Fruit fly (Drosophila melanogaster): ENCODE results near the gene CG4686.
A peak's percentile ranks its signal among the peaks of the same experiment; 100 is the strongest.

CG4686 gene

DNA sequence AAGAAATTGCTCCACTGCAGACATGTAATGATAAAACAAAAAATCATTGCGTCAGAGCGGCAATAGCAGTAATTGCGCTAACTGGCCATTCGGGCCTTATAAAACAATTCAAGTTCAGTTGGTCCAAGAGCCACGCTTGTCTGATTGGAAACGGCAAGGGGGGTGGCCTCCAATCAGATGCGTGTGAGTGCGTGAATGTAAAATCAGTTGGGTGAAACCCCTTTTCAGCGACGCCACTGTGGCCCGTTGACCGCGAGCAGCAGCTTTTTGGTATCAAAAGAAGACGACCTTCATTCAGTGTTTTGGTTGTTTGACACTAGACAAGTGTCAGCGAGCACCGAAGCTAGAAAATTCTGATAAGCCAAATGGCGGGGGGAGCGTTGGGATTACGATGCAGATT, 38.0 kb downstream of the CG4686 start:
- TF ChIP-seq rn (GFP tag; IDR thresholded peaks at IDR 0.05) (no peak), Pif1B (GFP tag; optimal IDR thresholded peaks at IDR 0.05) (no peak), Pif1A (GFP tag; optimal IDR thresholded peaks at IDR 0.05) (no peak), CG14655 (GFP tag; optimal IDR thresholded peaks at IDR 0.05) (no peak), CG4496 (GFP tag; IDR thresholded peaks at IDR 0.05) (no peak), fd96Ca (GFP tag; IDR thresholded peaks at IDR 0.05) (0 out of 3 replicates have a peak, but pooled peaks have one; percentile 5)

DNA sequence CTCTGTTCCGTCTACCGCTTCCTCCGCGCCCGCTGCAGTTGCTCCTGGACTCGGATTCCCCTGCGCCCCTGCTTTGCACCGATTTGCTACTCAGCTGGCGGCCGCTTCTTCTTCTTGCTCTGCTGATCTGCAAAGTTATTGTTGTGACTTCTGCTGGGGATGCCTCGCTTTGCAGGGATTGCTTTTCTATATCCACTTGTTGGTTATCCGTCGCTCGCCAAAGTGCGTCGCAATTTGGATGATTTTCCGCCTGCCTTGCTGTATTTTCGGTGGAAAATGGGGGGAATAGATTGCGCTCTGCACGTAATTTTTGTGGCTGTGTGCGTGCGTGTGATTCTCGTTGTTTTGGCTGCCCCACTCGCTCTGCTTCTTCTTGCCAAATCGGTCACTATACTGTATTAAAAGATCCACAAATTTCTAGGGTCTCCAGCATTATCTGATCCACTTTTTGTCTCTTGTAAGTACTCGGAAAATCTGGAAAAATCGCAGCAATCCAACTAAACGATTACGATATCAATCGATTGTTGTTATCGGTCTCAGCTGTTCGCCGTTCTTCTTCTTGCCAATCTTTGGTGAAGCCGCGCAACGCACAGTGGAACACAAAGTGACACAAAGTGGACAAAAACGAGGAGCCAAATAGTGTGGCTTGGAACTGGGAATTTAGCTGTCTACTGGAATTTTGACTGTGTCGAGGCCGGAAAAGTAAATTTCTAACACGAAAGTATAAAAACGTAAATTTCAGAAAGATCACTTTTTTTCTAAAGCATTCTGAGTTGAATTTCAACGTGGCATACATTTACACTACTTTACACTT, 38.8 kb downstream of the CG4686 start, which contains the start of gene ClpX:
TSS of gene ClpX (minus strand) at position 764 of the 814 bp plus-strand sequence.
- TF ChIP-seq CG13204 (GFP tag; optimal IDR thresholded peaks at IDR 0.05) (no peak), CG4496 (GFP tag; IDR thresholded peaks at IDR 0.05) (peak; percentile 26; the same call in 1 of the 3 replicates), EcR (GFP tag; optimal IDR thresholded peaks at IDR 0.05) (no peak)

DNA sequence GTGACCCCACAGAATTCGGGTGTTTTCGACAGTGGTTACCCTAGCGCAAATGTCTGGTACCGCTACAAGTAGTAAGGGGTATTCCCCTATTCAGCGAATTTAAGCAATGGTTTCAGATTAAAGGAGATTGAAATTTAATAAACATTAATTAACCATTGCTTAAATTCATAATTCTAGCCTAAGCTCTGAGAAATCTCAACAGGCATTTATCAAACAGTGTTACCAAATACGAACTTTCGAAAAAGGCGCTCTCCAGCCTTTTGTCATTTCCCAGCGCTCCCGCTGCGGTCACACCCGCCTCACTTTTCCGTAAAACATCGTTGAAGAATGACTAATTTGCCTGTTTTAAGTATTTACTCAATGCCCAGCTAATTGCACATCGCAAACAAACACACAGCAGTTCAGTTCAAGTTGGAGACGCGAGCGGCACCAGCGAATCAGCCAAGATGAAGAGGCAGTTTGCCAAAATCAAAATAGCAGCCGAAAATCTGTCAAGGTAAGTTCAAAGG, 40.6 kb downstream of the CG4686 start, which contains the start of the genes Surf6 and RhoGAP92B:
TSS of gene Surf6 (minus strand) at position 4 of the 509 bp plus-strand sequence.
TSS of gene RhoGAP92B (plus strand) at position 300 of the 509 bp plus-strand sequence.
- TF ChIP-seq CG15710 (tag; optimal IDR thresholded peaks at IDR 0.05) = peak; percentile 43
- TF ChIP-seq CG14655 (GFP tag; optimal IDR thresholded peaks at IDR 0.05) = no peak
- TF ChIP-seq CG10348 (GFP tag; IDR thresholded peaks at IDR 0.05) = no peak
- peak; percentile 29; the same call in 1 of the 3 replicates for TF ChIP-seq CG4496 (GFP tag; IDR thresholded peaks at IDR 0.05)
- peak; percentile 68 for TF ChIP-seq EcR (GFP tag; optimal IDR thresholded peaks at IDR 0.05)
- TF ChIP-seq CG34367 (tag; optimal IDR thresholded peaks at IDR 0.05) = peak; percentile 44
- TF ChIP-seq gl (tag; optimal IDR thresholded peaks at IDR 0.05) = no peak
- TF ChIP-seq Snoo (tag; optimal IDR thresholded peaks at IDR 0.05) = peak; percentile 40
- peak; percentile 30 for TF ChIP-seq Pif1B (GFP tag; optimal IDR thresholded peaks at IDR 0.05)
- no peak for TF ChIP-seq Ets98B (GFP tag; IDR thresholded peaks at IDR 0.05)
- TF ChIP-seq CG8159 (tag; optimal IDR thresholded peaks at IDR 0.05) = peak; percentile 14
- TF ChIP-seq rn (GFP tag; IDR thresholded peaks at IDR 0.05) = no peak
- no peak for TF ChIP-seq D1 (tag; optimal IDR thresholded peaks at IDR 0.05)
- peak; percentile 56; the same call in 1 of the 2 replicates for TF ChIP-seq CG12605 (GFP tag; IDR thresholded peaks at IDR 0.05)
- TF ChIP-seq CG17806 (tag; optimal IDR thresholded peaks at IDR 0.05) = peak; percentile 12
- TF ChIP-seq CG32121 (GFP tag; IDR thresholded peaks at IDR 0.05) = peak; percentile 68
- TF ChIP-seq fd96Ca (GFP tag; IDR thresholded peaks at IDR 0.05) = peak; percentile 40; the same call in 1 of the 3 replicates

DNA sequence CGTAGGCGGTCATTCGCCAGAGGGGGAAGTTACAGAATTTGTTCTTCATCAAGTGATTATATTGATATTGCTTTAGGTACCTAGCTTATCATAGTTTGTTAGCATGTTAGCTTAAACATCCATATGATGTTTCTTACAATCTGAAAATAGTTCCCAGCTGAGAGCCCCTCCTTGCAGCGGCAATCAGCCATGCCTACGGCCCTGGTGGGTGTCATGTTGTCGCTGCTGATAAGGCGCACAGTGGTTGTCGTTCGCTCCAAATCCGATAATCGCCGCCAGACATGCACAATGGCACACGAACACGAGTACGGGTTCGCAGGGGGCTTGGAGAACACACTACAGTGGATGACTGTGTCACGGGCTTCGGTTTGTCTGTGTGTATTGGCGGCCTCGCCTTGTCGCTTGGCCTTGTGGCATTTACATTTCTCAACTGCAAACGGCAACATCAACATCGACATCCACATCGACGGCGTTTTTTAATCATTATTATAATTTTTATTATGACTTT, 41.7 kb downstream of the CG4686 start:
- peak; percentile 57 for TF ChIP-seq CG13204 (GFP tag; optimal IDR thresholded peaks at IDR 0.05)
- TF ChIP-seq CG10348 (GFP tag; IDR thresholded peaks at IDR 0.05) = no peak; the same call in 1 of the 2 replicates
- TF ChIP-seq CG4496 (GFP tag; IDR thresholded peaks at IDR 0.05) = peak; percentile 94
- no peak; the same call in 1 of the 2 replicates for TF ChIP-seq rn (GFP tag; IDR thresholded peaks at IDR 0.05)
- no peak for TF ChIP-seq D1 (tag; optimal IDR thresholded peaks at IDR 0.05)
- TF ChIP-seq CG32121 (GFP tag; IDR thresholded peaks at IDR 0.05) = peak; percentile 91
- TF ChIP-seq Pif1A (GFP tag; optimal IDR thresholded peaks at IDR 0.05) = peak; percentile 83
- TF ChIP-seq CG17806 (tag; optimal IDR thresholded peaks at IDR 0.05) = peak; percentile 78
- peak; percentile 84 for TF ChIP-seq CG8159 (tag; optimal IDR thresholded peaks at IDR 0.05)
- TF ChIP-seq CG34367 (tag; optimal IDR thresholded peaks at IDR 0.05) = peak; percentile 82
- TF ChIP-seq Ets98B (GFP tag; IDR thresholded peaks at IDR 0.05) = peak; percentile 83
- TF ChIP-seq EcR (GFP tag; optimal IDR thresholded peaks at IDR 0.05) = peak; percentile 49
- peak; percentile 87 for TF ChIP-seq Snoo (tag; optimal IDR thresholded peaks at IDR 0.05)
- peak; percentile 78 for TF ChIP-seq CG8301 (tag; optimal IDR thresholded peaks at IDR 0.05)
- TF ChIP-seq CG12605 (GFP tag; IDR thresholded peaks at IDR 0.05) = peak; percentile 77
- peak; percentile 83 for TF ChIP-seq CG14655 (GFP tag; optimal IDR thresholded peaks at IDR 0.05)
- TF ChIP-seq fd96Ca (GFP tag; IDR thresholded peaks at IDR 0.05) = peak; percentile 92
- TF ChIP-seq Pif1B (GFP tag; optimal IDR thresholded peaks at IDR 0.05) = peak; percentile 69
- peak; percentile 74 for TF ChIP-seq gl (tag; optimal IDR thresholded peaks at IDR 0.05)
- TF ChIP-seq CG15710 (tag; optimal IDR thresholded peaks at IDR 0.05) = peak; percentile 85
- peak; percentile 78 for TF ChIP-seq CG9948 (tag; optimal IDR thresholded peaks at IDR 0.05)

DNA sequence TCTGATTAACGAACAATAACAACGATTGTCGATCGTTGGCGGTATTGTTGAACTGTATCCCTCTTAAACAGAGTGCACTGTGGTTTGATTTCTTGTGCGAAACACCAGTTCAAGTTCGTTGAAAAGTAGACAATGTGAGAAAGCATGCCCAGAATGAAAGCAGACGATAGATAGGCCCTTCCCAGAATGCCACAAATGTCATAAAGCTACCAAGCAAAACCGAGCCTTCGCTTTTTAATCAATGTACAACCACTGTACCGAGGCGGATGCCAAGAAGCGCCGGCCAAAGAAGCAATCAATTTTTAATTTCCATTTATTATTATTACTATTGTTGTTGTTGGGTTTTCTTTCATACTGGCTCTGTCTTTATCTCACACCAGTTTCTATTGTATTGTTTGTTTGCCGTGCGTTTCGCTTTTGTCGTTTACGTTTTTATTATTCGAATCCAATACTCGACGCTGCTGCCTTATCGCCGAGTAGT, 44.6 kb downstream of the CG4686 start:
- TF ChIP-seq CG15710 (tag; optimal IDR thresholded peaks at IDR 0.05) = peak; percentile 75
- TF ChIP-seq Pif1A (GFP tag; optimal IDR thresholded peaks at IDR 0.05) = peak; percentile 83
- TF ChIP-seq CG34367 (tag; optimal IDR thresholded peaks at IDR 0.05) = peak; percentile 69
- peak; percentile 82 for TF ChIP-seq Snoo (tag; optimal IDR thresholded peaks at IDR 0.05)
- TF ChIP-seq CG12605 (GFP tag; IDR thresholded peaks at IDR 0.05) = peak; percentile 77
- TF ChIP-seq D1 (tag; optimal IDR thresholded peaks at IDR 0.05) = no peak
- peak; percentile 81 for TF ChIP-seq CG8159 (tag; optimal IDR thresholded peaks at IDR 0.05)
- peak; percentile 68; the same call in 1 of the 2 replicates for TF ChIP-seq CG32121 (GFP tag; IDR thresholded peaks at IDR 0.05)
- peak; percentile 89 for TF ChIP-seq CG4496 (GFP tag; IDR thresholded peaks at IDR 0.05)
- peak; percentile 85 for TF ChIP-seq Pif1B (GFP tag; optimal IDR thresholded peaks at IDR 0.05)
- TF ChIP-seq CG13204 (GFP tag; optimal IDR thresholded peaks at IDR 0.05) = peak; percentile 10
- TF ChIP-seq CG8301 (tag; optimal IDR thresholded peaks at IDR 0.05) = peak; percentile 75
- TF ChIP-seq Ets98B (GFP tag; IDR thresholded peaks at IDR 0.05) = peak; percentile 90
- no peak for TF ChIP-seq EcR (GFP tag; optimal IDR thresholded peaks at IDR 0.05)
- TF ChIP-seq CG14655 (GFP tag; optimal IDR thresholded peaks at IDR 0.05) = peak; percentile 81
- peak; percentile 49; the same call in 1 of the 2 replicates for TF ChIP-seq CG10348 (GFP tag; IDR thresholded peaks at IDR 0.05)
- TF ChIP-seq rn (GFP tag; IDR thresholded peaks at IDR 0.05) = peak; percentile 52
- TF ChIP-seq fd96Ca (GFP tag; IDR thresholded peaks at IDR 0.05) = peak; percentile 90
- TF ChIP-seq CG17806 (tag; optimal IDR thresholded peaks at IDR 0.05) = peak; percentile 76
- TF ChIP-seq CG9948 (tag; optimal IDR thresholded peaks at IDR 0.05) = peak; percentile 68
- no peak for TF ChIP-seq gl (tag; optimal IDR thresholded peaks at IDR 0.05)
